Worm (Caenorhabditis elegans): Measurements from ENCODE around the gene dmd-4.

DNA sequence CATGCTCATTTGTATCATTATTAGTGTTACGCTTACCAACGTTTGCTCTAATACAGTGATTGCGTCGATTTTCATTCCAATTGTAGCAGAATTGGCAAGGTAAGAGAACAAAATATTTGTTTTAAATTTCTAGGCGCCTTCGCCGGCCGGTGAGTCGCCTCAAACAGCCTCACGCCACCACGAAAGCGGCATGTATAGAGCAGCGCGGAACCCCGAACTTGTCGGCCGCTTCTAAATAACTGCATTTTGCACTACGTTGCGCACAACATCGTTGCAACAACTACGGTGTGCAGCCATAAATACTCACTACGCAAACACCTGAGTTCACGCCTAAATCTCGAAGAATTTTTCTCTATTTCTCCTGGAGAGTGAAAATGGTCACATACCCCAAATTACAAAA is 35.5 kb upstream of the dmd-4 start:
- TF ChIP-seq lsy-2 (tag; optimal IDR thresholded peaks at IDR 0.05) = no peak
- TF ChIP-seq jun-1 (tag; optimal IDR thresholded peaks at IDR 0.05) = no peak
- no peak for TF ChIP-seq ztf-4 (tag; optimal IDR thresholded peaks at IDR 0.05)
- no peak for TF ChIP-seq nhr-84 (tag; optimal IDR thresholded peaks at IDR 0.05)
- TF ChIP-seq zag-1 (tag; optimal IDR thresholded peaks at IDR 0.05) = no peak
- no peak for TF ChIP-seq nhr-76 (tag; optimal IDR thresholded peaks at IDR 0.05)
- no peak for TF ChIP-seq fkh-10 (GFP tag; optimal IDR thresholded peaks at IDR 0.05)
